Worm (Caenorhabditis elegans) whole organism, L4/young adult: Measurements from ENCODE around the gene crn-7.

ENCODE experiments used
- W03F9.2 ChIP-seq: fragments of 150-350 bp; optimal IDR thresholded peaks from 2 replicates; lab custom pipeline; 2014; ENCODE audit warnings: missing biosample characterization, missing genetic modification characterization
- dao-5 ChIP-seq: sonication (generic microtip); optimal IDR thresholded peaks from 2 replicates; lab custom pipeline; 2016; ENCODE audit warnings: missing genotype, missing genetic modification characterization, moderate library complexity, missing compliant biosample characterization
- him-1 ChIP-seq: sonication (generic microtip); optimal IDR thresholded peaks from 2 replicates; lab custom pipeline; 2016; ENCODE audit warnings: missing genotype, missing genetic modification reagents, missing genetic modification characterization, missing compliant biosample characterization

The crn-7 gene

DNA sequence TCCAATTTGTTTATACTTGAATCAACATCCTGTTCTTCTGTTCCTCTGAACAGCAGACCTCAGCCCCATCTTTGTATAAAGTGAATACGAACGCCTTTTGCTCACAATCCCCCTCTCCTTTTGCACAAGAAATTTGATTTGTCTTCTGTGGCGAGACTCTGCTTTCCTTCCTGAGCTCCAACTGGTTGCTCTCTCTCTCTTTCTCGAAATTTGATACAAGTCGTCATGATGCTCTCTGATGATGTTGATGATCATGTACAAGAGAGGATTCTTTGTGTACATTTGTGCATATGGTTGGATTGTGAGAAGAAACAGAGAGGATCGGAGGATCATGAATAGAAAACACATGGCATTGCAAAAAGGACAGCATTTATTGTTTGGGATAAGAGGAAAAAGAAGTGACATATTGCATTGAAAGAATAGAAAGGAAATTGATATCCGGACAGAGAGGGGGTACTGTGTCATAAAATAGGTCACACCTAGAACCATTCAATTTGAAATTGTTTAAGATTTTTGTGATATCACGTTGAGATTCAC lies 32.6 kb downstream of the crn-7 start:
- TF ChIP-seq him-1 (tag; lab: Kevin White, UChicago) (no peak), dao-5 (no peak), W03F9.2 (tag; lab: Kevin White, UChicago) (no peak)

DNA sequence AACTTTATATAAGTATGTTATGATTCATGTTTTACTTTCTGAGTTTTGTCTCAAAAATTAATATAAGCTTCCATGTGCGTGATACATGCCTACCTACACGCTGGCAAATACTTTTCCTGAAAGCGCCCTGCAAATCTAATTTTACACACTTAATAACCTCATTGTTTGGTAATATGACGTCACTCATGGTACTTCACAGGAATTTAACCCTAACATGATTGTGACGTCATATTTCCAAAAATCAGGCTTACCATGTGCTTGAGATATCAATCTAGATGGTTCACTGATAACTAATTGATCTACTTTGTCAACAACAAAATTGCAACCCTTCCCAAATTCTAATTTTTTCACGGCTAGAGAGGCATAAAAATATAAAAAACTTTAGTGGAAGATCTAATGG lies 35.1 kb downstream of the crn-7 start:
- no peak for TF ChIP-seq him-1 (tag; lab: Kevin White, UChicago)
- TF ChIP-seq dao-5, result no peak
- no peak for TF ChIP-seq W03F9.2 (tag; lab: Kevin White, UChicago)

DNA sequence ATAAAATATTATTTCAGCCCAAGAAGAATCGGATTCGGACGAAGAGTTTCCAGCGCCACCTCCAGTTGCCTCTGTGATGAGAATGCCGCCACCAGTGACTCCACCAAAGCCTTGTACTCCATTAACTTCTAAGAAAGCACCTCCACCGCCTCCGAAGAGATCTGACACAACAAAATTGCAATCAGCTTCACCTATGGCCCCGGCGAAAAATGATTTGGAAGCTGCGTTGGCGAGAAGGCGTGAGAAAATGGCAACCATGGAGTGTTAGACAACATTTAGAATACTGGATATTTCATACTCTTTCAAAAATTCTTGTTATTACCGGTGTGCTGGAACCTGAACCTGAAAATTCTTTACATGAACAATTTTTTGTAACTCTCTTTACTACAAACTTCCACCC lies 37.0 kb downstream of the crn-7 start:
- TF ChIP-seq him-1 (tag; lab: Kevin White, UChicago) (no peak), dao-5 (no peak)

DNA sequence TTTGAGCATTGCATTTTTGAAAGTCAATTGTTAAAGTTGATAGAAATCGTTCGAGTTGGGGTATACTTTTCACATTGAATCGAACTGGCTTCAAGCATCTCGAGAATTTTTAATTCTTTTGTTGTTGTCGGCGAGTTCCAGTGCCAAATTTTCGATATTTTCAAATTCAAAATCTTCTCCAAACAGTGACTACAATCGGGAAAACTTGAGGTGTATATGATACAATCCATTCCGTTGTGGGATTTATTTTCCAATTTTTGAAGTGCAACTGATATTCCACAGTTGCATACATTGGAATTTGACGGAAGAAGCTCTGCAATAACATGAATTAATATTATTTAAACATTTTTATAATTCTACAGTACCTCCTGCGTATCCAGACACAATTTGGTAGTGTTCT lies 37.5 kb downstream of the crn-7 start:
- TF ChIP-seq dao-5, result no peak
- no peak for TF ChIP-seq him-1 (tag; lab: Kevin White, UChicago)
- no peak for TF ChIP-seq W03F9.2 (tag; lab: Kevin White, UChicago)

DNA sequence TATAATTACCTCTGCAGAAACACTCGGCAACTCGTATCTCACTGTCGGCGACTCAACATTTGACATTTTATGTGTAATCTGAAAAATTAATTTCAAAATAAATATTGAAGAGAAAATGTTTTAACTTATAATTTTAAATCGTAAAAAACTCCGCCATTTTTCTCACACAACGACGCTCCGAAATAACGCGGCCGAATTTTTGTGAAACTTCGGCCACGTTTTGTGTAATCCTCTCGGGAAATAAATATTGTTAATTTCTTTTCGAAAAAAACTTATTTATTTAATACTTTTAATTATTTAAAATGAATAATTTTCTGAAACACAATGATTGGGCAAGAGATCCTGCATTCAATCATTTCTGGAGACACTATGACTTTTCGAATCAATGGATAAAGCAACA lies 39.0 kb downstream of the crn-7 start, which contains the start of the genes F10E9.7 and F10E9.5:
TSS of gene F10E9.7 (minus strand) at position 86 of the 400 bp plus-strand sequence.
TSS of gene F10E9.5 (plus strand) at position 237 of the 400 bp plus-strand sequence.
- TF ChIP-seq dao-5 (no peak), W03F9.2 (tag; lab: Kevin White, UChicago) (peak; percentile 96), him-1 (tag; lab: Kevin White, UChicago) (peak; percentile 65)

DNA sequence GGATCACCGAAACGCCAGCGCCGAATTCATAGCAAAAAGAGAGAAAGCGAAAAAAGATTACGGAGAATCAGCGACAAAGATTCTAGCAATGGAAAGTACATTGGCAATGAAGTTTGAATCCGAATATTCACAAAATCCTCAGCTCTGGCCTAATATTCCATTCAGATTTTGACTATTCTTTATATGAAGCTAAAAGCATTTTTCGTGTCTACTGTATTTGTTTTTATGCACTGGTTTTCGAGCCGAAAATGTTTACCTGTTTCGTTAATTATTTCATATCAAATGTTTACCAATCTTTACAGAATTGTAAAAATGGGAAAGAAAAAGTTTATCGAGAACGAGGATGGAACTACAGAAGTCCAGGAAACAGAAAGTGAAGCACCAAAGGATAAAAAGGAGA lies 39.9 kb downstream of the crn-7 start, which contains the start of gene F10E9.4:
TSS of gene F10E9.4 (plus strand) at position 301 of the 400 bp plus-strand sequence.
- no peak for TF ChIP-seq dao-5
- TF ChIP-seq W03F9.2 (tag; lab: Kevin White, UChicago), result no peak
- no peak for TF ChIP-seq him-1 (tag; lab: Kevin White, UChicago)

DNA sequence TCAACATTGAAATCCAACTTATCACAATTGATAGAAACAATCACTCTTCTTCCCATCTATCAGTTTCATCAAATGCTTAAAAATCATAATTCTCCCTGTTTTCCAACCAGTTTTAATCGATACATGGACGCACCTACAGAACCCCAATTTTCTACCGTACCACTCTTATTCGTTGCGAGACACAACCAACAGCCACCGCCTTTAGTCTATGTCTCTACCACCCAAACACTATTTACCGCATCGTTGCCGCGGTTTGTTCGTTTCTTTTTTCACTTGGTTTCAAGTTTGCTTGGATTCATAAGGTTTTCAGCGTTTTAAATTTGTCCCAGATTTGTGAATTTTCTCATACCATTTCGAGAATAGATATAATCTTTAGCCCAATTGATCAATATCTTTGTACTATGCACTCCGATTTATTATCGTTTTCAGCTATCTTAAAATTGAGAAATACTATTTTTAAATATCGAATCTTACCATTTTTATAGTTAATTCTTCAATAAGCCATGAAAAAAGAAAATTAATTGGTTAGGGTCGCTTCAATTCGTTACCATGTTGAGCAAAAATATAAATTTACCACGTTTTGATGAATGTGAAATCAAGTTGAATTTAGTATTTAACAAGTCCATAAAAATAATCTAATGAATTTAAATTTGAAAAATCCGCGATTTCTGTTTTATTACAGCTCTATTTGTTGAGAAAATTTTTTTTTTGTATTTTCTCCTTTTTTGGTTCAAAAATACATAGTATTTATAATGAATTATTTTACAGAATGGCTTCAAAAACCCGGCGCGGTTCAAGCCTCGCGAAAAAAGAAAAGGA lies 42.1 kb downstream of the crn-7 start, which contains the start of gene F10E9.3:
TSS of gene F10E9.3 (plus strand) at position 769 of the 819 bp plus-strand sequence.
- TF ChIP-seq W03F9.2 (tag; lab: Kevin White, UChicago) (no peak), him-1 (tag; lab: Kevin White, UChicago) (no peak), dao-5 (no peak)

DNA sequence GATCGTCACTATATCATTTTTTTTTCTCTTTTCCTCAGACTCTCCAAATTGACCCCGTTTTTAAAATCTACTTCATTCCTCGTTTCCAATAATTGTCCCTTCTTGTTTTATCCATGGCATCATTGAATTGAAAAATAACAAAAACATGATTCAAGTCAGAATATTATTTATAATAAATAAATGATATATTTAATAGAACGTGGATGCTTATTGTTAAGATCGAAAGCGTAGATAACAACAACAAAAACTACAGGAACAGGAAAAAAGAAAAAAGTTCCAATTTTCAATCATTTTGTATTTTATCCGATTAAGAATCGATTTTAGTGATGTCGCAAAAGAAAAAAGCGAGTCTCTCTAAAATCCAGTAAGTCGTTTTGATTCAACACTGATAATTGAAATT lies 44.1 kb downstream of the crn-7 start, which contains the start of gene F10E9.2:
TSS of gene F10E9.2 (plus strand) at position 301 of the 400 bp plus-strand sequence.
- TF ChIP-seq him-1 (tag; lab: Kevin White, UChicago) (no peak), W03F9.2 (tag; lab: Kevin White, UChicago) (no peak), dao-5 (no peak)

DNA sequence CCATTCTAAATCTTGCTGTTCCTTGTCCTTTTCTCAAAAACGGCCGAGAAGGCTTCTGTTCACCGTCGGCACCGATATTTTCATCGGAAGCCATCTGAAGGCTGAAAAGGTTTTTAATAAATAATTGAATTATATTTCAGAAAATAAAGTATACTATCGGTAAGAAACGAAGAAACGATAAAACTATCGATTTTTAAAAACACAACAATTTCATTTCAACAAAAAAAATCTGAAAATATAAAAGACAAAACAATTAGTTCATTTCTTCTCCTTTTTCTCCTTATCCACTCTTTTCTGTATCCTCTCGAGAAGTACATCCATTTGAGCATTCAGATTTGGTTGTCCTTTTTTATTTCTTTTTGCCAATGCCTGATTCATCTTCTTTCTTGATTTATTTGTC lies 50.2 kb downstream of the crn-7 start, which contains the start of gene sas-4:
TSS of gene sas-4 (minus strand) at position 101 of the 400 bp plus-strand sequence.
- TF ChIP-seq him-1 (tag; lab: Kevin White, UChicago) (no peak), dao-5 (no peak), W03F9.2 (tag; lab: Kevin White, UChicago) (no peak)

DNA sequence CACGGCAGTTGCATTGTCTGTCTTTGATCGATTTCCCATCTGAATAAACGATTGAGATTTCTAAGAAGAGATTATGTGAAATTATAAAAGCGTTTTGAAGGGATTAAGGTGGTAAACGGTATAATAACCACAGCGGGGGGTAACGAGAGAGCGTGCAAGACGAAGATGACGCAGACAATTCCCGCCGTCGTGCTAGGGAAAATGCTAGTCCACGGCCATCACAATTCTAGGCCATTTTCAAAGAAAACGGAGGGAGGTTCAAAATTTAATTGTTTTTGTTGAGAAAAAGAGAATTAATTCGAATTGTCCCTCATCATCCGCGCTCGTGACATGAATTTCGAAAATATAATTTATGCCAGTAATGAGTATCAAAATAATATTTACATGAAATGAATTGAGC lies 50.8 kb downstream of the crn-7 start, which contains the start of gene F10E9.11:
TSS of gene F10E9.11 (minus strand) at position 161 of the 400 bp plus-strand sequence.
- TF ChIP-seq W03F9.2 (tag; lab: Kevin White, UChicago), result peak; percentile 80
- no peak for TF ChIP-seq him-1 (tag; lab: Kevin White, UChicago)

DNA sequence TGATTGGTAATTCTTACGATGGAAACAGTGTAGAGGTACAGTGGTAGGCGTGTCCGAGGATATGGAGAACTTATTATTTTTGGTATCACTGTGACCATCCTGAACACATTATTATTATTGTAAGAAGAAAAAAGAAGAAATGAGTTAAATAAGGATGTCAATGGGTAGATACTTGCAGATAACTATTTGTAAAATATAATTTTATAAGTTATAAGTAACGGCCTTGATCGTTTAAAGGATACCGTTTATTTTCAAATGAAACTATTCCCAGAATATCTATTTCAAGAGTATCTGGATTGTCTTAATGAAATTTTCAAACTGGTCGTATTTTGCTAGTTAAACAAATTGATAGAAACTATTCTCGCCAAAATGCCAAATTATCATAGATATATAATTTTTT lies 51.9 kb downstream of the crn-7 start, which contains the start of gene F10E9.10:
TSS of gene F10E9.10 (minus strand) at position 101 of the 400 bp plus-strand sequence.
- TF ChIP-seq dao-5 (no peak), him-1 (tag; lab: Kevin White, UChicago) (no peak), W03F9.2 (tag; lab: Kevin White, UChicago) (no peak)
